Fruit fly (Drosophila melanogaster) whole organism, embryonic: ENCODE results near the gene CG15024.

Experiments used
- CG17328 ChIP-seq: fragments of 200-800 bp; sonication (Bioruptor generic); IDR thresholded peaks from 2 replicates; pipeline ENCODE4 v1.3.6; 2022; ENCODE audit warnings: missing biosample characterization, missing genetic modification characterization
- CG31365 ChIP-seq: fragments of 200-800 bp; sonication (Bioruptor generic); optimal IDR thresholded peaks from 2 replicates; lab custom pipeline; 2018; ENCODE audit warnings: missing biosample characterization, mild to moderate bottlenecking, missing genetic modification characterization
- CG6272 ChIP-seq: fragments of 200-800 bp; sonication (Bioruptor generic); IDR thresholded peaks from 2 replicates; pipeline ENCODE4 v1.3.6; 2022; ENCODE audit warnings: missing biosample characterization, missing genetic modification characterization
- CG9609 ChIP-seq: fragments of 200-800 bp; sonication (Bioruptor generic); optimal IDR thresholded peaks from 3 replicates; lab custom pipeline; 2016; ENCODE audit warnings: missing biosample characterization, missing genetic modification characterization
- Elba2 ChIP-seq: fragments of 200-800 bp; sonication (Bioruptor generic); optimal IDR thresholded peaks from 3 replicates; lab custom pipeline; 2016; ENCODE audit warnings: missing biosample characterization, missing genetic modification characterization
- Pdp1 ChIP-seq, 2 experiments: fragments of 200-800 bp; sonication (Bioruptor generic); optimal IDR thresholded peaks; 3 replicates each; lab custom pipeline; 2016; ENCODE audit warnings: missing biosample characterization in 2 of 2, missing genetic modification characterization in 2 of 2, mild to moderate bottlenecking in 1 of 2, moderate library complexity in 1 of 2
- Ptx1 ChIP-seq: fragments of 200-800 bp; sonication (Bioruptor generic); IDR thresholded peaks from 2 replicates; pipeline ENCODE4 v1.3.6; 2022; ENCODE audit warnings: missing biosample characterization, missing genetic modification characterization
- chif ChIP-seq, 2 experiments: fragments of 200-800 bp; sonication (Bioruptor generic); optimal IDR thresholded peaks; 3 replicates each; lab custom pipeline; 2016; ENCODE audit warnings: missing biosample characterization in 2 of 2, missing genetic modification characterization in 2 of 2
- fd96Cb ChIP-seq: fragments of 200-800 bp; sonication (Bioruptor generic); optimal IDR thresholded peaks from 2 replicates; lab custom pipeline; 2018; ENCODE audit warnings: missing biosample characterization, mild to moderate bottlenecking, missing genetic modification characterization, moderate library complexity
- vnd ChIP-seq: fragments of 200-800 bp; sonication (Bioruptor generic); IDR thresholded peaks from 3 replicates; pipeline ENCODE4 v1.3.6; 2022; ENCODE audit warnings: missing biosample characterization, missing genetic modification characterization; ENCODE audit not compliant: partially characterized antibody

The CG15024 gene

dm6 chr3L:4412974-4413373, 50.6 kb downstream of the CG15024 start (continued):
- no peak for TF ChIP-seq chif (GFP tag; optimal IDR thresholded peaks at IDR 0.05; lab: Kevin White, UChicago)
- TF ChIP-seq CG9609 (GFP tag; lab: Kevin White, UChicago): peak; percentile 31
- TF ChIP-seq Elba2 (GFP tag; lab: Kevin White, UChicago): no peak
- TF ChIP-seq CG6272: 0 out of 2 replicates have a peak, but pooled peaks have one; percentile 39
- TF ChIP-seq vnd (GFP tag; lab: Robert Waterston, UW): no peak
- TF ChIP-seq Ptx1 (GFP tag; lab: Robert Waterston, UW): peak; percentile 68
- TF ChIP-seq CG17328: peak; percentile 69
- no peak for TF ChIP-seq fd96Cb (tag; lab: Kevin White, UChicago)
- peak; percentile 13 to 55 for TF ChIP-seq Pdp1 (GFP tag; optimal IDR thresholded peaks at IDR 0.05; lab: Kevin White, UChicago)
- TF ChIP-seq CG31365 (tag; lab: Kevin White, UChicago): no peak
